Worm (Caenorhabditis elegans) whole organism, dauer: ENCODE results near the gene cwp-1.

Experiments used
- unc-62 ChIP-seq: sonication (generic microtip); optimal IDR thresholded peaks from 2 replicates; lab custom pipeline; 2017; ENCODE audit warnings: missing biosample characterization, missing genetic modification reagents, missing genetic modification characterization

The cwp-1 gene

DNA sequence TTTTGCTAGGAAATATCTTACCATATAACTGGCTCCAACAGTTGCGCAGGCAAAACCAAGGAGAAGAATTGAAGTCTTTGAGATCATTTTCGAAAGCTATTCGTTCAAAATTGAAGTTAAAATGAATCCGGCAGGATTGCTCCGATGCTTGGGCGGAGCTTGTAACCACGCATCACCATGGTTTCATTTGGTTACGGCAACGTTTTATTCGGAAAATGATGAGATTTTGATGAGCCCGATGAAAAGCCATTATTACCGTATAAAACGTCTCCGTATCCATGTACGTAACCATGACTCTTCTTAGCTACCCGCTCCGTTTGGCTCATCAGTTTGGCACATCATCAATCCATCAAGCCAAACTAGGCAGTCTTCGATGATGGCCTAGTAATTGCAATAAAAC is at the start of gene cwp-1:
Gene cwp-1, minus strand, starts transcription at position 101 of the 400 bp plus-strand sequence.
- TF ChIP-seq unc-62 = no peak

DNA sequence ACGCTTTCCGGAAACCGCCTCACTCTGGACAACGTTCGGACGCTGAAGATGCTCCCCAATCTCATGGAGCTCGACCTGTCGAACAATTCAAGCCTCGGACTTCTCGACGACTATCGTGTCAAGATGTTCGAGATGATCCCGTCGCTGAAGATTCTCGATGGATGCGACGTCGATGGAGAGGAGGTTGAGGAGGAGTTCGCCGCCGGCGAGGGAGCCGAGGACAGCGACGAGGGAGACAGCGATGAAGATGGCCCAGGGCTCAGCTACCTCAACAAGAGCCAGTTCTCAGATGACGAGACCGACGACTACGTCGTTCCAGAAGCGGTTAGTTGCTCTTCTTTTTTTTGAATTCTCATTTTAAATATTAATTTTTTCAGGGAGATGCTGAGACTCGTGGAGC is 49.7 kb upstream of the cwp-1 start:
- TF ChIP-seq unc-62 = no peak

DNA sequence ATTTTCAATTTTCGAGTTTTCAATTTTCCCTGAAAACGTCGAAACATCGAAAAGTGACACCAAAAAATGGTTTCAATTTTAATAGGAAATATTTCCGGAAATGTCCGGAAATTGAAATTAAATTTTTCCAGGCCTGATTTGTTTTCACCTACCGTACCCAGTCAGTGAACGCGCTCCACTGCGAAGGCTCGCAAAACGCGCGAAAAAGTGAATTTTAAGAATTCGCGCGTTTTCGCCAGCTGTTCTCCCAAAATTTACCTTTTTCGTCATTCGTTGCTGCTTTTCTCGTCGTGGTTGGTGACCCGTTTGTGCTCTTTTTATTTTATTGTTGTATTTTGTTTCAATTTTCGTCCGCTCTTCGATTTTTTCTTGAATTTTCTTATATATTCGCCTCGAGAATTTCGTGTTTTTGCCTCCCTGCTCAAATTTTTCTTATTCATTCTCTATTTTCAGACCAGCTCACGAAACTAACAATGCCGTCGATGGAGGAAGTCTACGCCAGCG is 48.9 kb upstream of the cwp-1 start, which contains the start of gene T19H12.2:
Gene T19H12.2, plus strand, starts transcription at position 454 of the 504 bp plus-strand sequence.
- no peak for TF ChIP-seq unc-62

ce11 chrV:4889477-4889876 is 48.4 kb upstream of the cwp-1 start, which contains the start of gene ugt-12:
Gene ugt-12 (minus strand): TSS chrV:4889629.
- TF ChIP-seq unc-62 = no peak

ce11 chrV:4885372-4885771 is 44.3 kb upstream of the cwp-1 start, which contains the start of gene T19H12.3:
Gene T19H12.3 (plus strand): TSS chrV:4885672.
- TF ChIP-seq unc-62 = no peak

- no peak for TF ChIP-seq unc-62
Observed at ce11 chrV:4884490-4884889, 43.4 kb upstream of the cwp-1 start, which contains the start of gene T19H12.12. Gene T19H12.12 (plus strand): TSS chrV:4884790.

ce11 chrV:4881377-4881776 is 40.3 kb upstream of the cwp-1 start, which contains the start of gene str-32:
Gene str-32 (minus strand): TSS chrV:4881477.
- TF ChIP-seq unc-62 = no peak

DNA sequence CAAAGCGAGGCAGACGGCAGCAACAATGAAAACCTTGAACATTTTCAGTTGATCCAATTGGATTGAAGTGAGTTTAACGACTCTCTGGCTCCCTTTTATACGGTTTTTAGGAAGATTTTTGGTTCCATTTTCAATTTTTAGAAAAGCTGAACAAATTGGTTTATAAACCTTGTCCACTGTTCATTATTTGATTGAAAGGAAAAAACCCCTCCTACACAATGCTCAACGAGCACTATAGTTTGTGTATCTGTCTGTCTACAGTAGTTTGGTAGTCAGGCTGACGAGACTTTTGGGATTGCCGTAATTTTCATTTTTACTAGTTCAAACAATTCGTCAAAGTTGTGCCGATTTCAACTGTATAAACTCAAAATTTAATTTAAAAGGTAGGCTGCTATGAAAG is 38.2 kb upstream of the cwp-1 start, which contains the start of gene T19H12.15:
Gene T19H12.15, minus strand, starts transcription at position 101 of the 400 bp plus-strand sequence.
- TF ChIP-seq unc-62 = no peak

DNA sequence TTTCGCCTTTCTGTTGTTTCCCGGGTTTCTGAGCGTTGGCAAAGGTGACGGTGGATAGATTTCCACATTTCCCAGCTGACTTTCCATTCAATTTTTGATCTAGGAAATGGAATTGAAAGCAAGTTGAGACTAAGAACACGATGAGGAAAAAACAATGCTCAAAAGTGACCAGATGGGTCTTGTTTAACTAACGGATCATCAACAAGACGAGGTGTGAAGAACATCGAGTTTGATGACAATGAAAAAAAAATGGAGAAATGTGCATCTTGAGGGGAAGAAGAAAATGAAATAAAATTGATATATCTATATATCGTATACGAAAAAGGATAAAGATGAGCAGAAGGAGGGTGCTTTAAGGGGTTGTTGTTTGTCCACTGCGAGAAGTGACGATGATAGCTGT is 36.5 kb upstream of the cwp-1 start, which contains the start of gene T19H12.6:
Gene T19H12.6, minus strand, starts transcription at position 101 of the 400 bp plus-strand sequence.
- TF ChIP-seq unc-62 = no peak

ce11 chrV:4871992-4872391 is 30.9 kb upstream of the cwp-1 start, which contains the start of gene srd-33:
Gene srd-33 (plus strand): TSS chrV:4872292.
- TF ChIP-seq unc-62 = no peak

ce11 chrV:4870627-4871026 is 29.5 kb upstream of the cwp-1 start:
- no peak for TF ChIP-seq unc-62

DNA sequence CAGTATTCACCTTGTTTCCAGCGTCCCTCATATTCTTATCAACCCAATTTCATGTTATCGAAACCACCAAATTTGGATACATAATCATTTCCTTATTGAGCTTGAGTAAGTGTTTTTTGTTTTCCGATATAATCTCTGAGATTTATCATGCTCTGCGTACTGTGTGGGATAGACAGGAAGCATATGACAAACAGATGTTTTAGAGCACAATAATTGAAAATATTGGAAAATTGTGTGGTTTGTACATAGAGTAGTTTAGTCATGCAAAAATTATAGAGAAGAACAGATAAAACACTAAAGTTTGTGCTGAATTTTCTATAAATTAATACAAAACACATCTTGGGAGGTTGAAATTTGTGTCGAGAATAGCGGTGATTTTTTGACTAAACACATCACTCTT is 27.6 kb upstream of the cwp-1 start:
- no peak for TF ChIP-seq unc-62

DNA sequence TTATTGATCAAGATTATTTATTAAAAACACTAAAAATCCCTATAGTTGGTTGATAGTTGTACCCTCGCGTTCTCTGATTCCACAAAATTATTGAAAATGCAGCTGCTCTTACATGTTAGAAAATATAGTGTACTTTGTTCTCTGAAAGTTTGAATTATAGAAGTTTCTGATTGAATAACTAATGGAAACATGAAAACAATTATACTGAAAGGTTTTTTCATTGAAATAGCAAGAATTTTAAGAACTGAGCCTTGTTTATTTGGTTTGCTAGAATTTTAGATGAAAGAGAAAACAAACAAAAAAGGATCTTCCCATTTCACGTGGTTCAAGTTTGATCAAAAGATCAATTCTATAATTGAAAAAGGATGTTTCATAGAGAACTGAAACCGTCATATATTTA is 26.5 kb upstream of the cwp-1 start:
- TF ChIP-seq unc-62 = no peak

DNA sequence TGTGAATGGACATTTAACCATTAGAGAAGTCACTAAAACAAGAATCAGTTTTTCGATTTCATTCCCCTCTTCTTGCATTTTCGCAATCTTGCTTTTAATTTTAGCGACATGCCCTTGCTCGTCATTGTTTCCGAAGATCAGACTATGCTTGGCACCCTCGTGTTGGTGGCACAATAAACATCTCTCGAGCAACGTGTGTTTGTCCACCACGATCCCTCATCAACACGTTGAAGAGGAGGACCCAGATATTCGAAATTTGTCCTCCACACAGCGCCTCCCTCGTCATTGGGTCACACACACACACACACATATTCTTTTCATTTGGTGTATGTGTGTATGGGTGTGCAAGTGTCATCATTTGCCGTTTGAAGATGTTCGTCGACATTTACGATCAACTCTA is 24.3 kb upstream of the cwp-1 start, which contains the start of gene srd-32:
Gene srd-32, plus strand, starts transcription at position 301 of the 400 bp plus-strand sequence.
- no peak for TF ChIP-seq unc-62

ce11 chrV:4864330-4864729 is 23.3 kb upstream of the cwp-1 start:
- no peak for TF ChIP-seq unc-62

- TF ChIP-seq unc-62 = no peak
Observed at ce11 chrV:4862737-4863136, 21.7 kb upstream of the cwp-1 start, which contains the start of gene C37H5.13. Gene C37H5.13 (minus strand): TSS chrV:4862965.

DNA sequence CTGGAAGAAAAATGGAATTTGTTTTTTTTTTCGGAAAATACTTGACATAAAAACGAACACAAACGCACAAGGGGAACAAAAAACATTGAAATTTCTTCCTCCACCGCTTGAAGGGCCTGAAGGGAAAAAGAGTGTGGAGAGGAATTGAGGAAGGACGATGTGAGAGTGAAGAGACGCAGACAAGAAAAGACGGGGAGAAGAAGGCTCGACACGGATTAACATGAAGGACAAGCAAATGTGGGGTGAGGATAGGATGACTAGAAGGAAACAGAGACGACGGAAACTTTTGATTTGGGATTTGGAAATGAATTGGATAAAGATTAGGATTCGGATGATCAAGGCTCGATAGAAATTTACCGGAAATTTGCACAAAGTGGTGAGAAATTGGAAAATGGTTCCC is 19.4 kb upstream of the cwp-1 start:
- no peak for TF ChIP-seq unc-62

- TF ChIP-seq unc-62 = no peak
Observed at ce11 chrV:4857561-4857960, 16.5 kb upstream of the cwp-1 start.
